Worm (Caenorhabditis elegans) whole organism, mixed stage, embryonic: ENCODE measurements around the gene T05H4.11.

ENCODE experiments used
- M03D4.4 ChIP-seq: sonication (generic microtip); optimal IDR thresholded peaks from 2 replicates; lab custom pipeline; 2017; ENCODE audit warnings: mild to moderate bottlenecking, missing genetic modification characterization, missing compliant biosample characterization
- bed-3 ChIP-seq: fragments of 200-800 bp; sonication (Bioruptor generic); optimal IDR thresholded peaks from 3 replicates; lab custom pipeline; 2018; ENCODE audit warnings: mild to moderate bottlenecking, missing genetic modification characterization, moderate library complexity, missing compliant biosample characterization
- blmp-1 ChIP-seq: fragments of 150-350 bp; optimal IDR thresholded peaks from 2 replicates; lab custom pipeline; 2014; ENCODE audit warnings: missing biosample characterization, missing genetic modification characterization
- ceh-43 ChIP-seq: fragments of 200-800 bp; sonication (Bioruptor generic); optimal IDR thresholded peaks from 2 replicates; lab custom pipeline; 2018; ENCODE audit warnings: mild to moderate bottlenecking, missing genetic modification characterization, moderate library complexity, missing compliant biosample characterization
- ceh-83 ChIP-seq: fragments of 200-800 bp; sonication (Bioruptor generic); optimal IDR thresholded peaks from 2 replicates; lab custom pipeline; 2018; ENCODE audit warnings: mild to moderate bottlenecking, missing genetic modification characterization, missing compliant biosample characterization
- ces-1 ChIP-seq: fragments of 150-350 bp; optimal IDR thresholded peaks from 2 replicates; lab custom pipeline; 2014; ENCODE audit warnings: missing biosample characterization, missing genetic modification reagents, missing genetic modification characterization
- cnd-1 ChIP-seq: fragments of 200-800 bp; sonication (Bioruptor generic); optimal IDR thresholded peaks from 2 replicates; lab custom pipeline; 2018; ENCODE audit warnings: mild to moderate bottlenecking, missing genetic modification characterization, missing compliant biosample characterization
- drap-1 ChIP-seq: fragments of 200-800 bp; sonication (Bioruptor generic); optimal IDR thresholded peaks from 3 replicates; lab custom pipeline; 2018; ENCODE audit warnings: mild to moderate bottlenecking, missing genetic modification characterization, missing compliant biosample characterization
- elt-1 ChIP-seq: sonication (generic microtip); optimal IDR thresholded peaks from 2 replicates; lab custom pipeline; 2017; ENCODE audit warnings: missing genetic modification characterization, mild to moderate bottlenecking, missing compliant biosample characterization, antibody characterized with exemption, moderate library complexity, borderline replicate concordance; ENCODE audit not compliant: insufficient read depth
- elt-3 ChIP-seq: fragments of 150-350 bp; optimal IDR thresholded peaks from 2 replicates; lab custom pipeline; 2014; ENCODE audit warnings: missing biosample characterization, missing genetic modification characterization
- flh-1 ChIP-seq: fragments of 200-800 bp; sonication (Bioruptor generic); optimal IDR thresholded peaks from 2 replicates; lab custom pipeline; 2018; ENCODE audit warnings: mild to moderate bottlenecking, missing genetic modification characterization, moderate library complexity, missing compliant biosample characterization
- ham-2 ChIP-seq: fragments of 200-800 bp; sonication (Bioruptor generic); optimal IDR thresholded peaks from 2 replicates; lab custom pipeline; 2018; ENCODE audit warnings: mild to moderate bottlenecking, missing genetic modification characterization, missing compliant biosample characterization
- lin-13 ChIP-seq: fragments of 150-350 bp; optimal IDR thresholded peaks from 2 replicates; lab custom pipeline; 2014; ENCODE audit warnings: missing biosample characterization, missing genetic modification characterization
- lin-32 ChIP-seq: fragments of 200-800 bp; sonication (Bioruptor generic); optimal IDR thresholded peaks from 2 replicates; lab custom pipeline; 2018; ENCODE audit warnings: mild to moderate bottlenecking, missing genetic modification characterization, missing compliant biosample characterization
- lsy-2 ChIP-seq: fragments of 150-350 bp; optimal IDR thresholded peaks from 2 replicates; lab custom pipeline; 2014; ENCODE audit warnings: missing biosample characterization, missing genetic modification characterization
- mab-5 ChIP-seq: fragments of 150-350 bp; optimal IDR thresholded peaks from 2 replicates; lab custom pipeline; 2014; ENCODE audit warnings: missing biosample characterization, missing genetic modification characterization
- mls-2 ChIP-seq: sonication (generic microtip); optimal IDR thresholded peaks from 2 replicates; lab custom pipeline; 2016; ENCODE audit warnings: mild to moderate bottlenecking, missing genetic modification characterization, moderate library complexity, missing compliant biosample characterization
- nhr-2 ChIP-seq: fragments of 150-350 bp; optimal IDR thresholded peaks from 2 replicates; lab custom pipeline; 2014; ENCODE audit warnings: missing biosample characterization, missing genetic modification characterization
- nhr-237 ChIP-seq: fragments of 150-350 bp; optimal IDR thresholded peaks from 2 replicates; lab custom pipeline; 2014; ENCODE audit warnings: missing biosample characterization, missing genetic modification characterization
- nhr-28 ChIP-seq: fragments of 150-350 bp; optimal IDR thresholded peaks from 2 replicates; lab custom pipeline; 2014; ENCODE audit warnings: missing biosample characterization, missing genetic modification characterization
- nhr-76 ChIP-seq: sonication (generic microtip); optimal IDR thresholded peaks from 2 replicates; lab custom pipeline; 2017; ENCODE audit warnings: missing biosample characterization, missing genetic modification characterization
- pha-4 ChIP-seq: fragments of 150-350 bp; optimal IDR thresholded peaks from 2 replicates; lab custom pipeline; 2018; ENCODE audit warnings: missing biosample characterization, missing genetic modification reagents, missing genetic modification characterization
- sem-2 ChIP-seq: fragments of 200-800 bp; sonication (Bioruptor generic); optimal IDR thresholded peaks from 2 replicates; lab custom pipeline; 2018; ENCODE audit warnings: mild to moderate bottlenecking, missing genetic modification characterization, missing compliant biosample characterization
- snpc-4 ChIP-seq: fragments of 150-350 bp; optimal IDR thresholded peaks from 2 replicates; lab custom pipeline; 2014; ENCODE audit warnings: missing biosample characterization, missing genetic modification characterization
- sptf-1 ChIP-seq: sonication (generic microtip); optimal IDR thresholded peaks from 2 replicates; lab custom pipeline; 2017; ENCODE audit warnings: mild to moderate bottlenecking, missing genetic modification characterization, moderate library complexity, missing compliant biosample characterization
- tbx-8 ChIP-seq: fragments of 200-800 bp; sonication (Bioruptor generic); optimal IDR thresholded peaks from 2 replicates; lab custom pipeline; 2018; ENCODE audit warnings: mild to moderate bottlenecking, missing genetic modification characterization, moderate library complexity, missing compliant biosample characterization
- unc-120 ChIP-seq: sonication (generic microtip); optimal IDR thresholded peaks from 2 replicates; lab custom pipeline; 2017; ENCODE audit warnings: missing genetic modification characterization, missing compliant biosample characterization; ENCODE audit not compliant: poor library complexity, severe bottlenecking
- unc-62 ChIP-seq: fragments of 150-350 bp; optimal IDR thresholded peaks from 2 replicates; lab custom pipeline; 2014; ENCODE audit warnings: missing biosample characterization, missing genetic modification reagents, missing genetic modification characterization
- zip-8 ChIP-seq: fragments of 150-350 bp; optimal IDR thresholded peaks from 2 replicates; lab custom pipeline; 2014; ENCODE audit warnings: missing biosample characterization, missing genetic modification characterization
- ztf-11 ChIP-seq: fragments of 150-350 bp; optimal IDR thresholded peaks from 2 replicates; lab custom pipeline; 2014; ENCODE audit warnings: missing biosample characterization, missing genetic modification characterization

Gene T05H4.11

DNA sequence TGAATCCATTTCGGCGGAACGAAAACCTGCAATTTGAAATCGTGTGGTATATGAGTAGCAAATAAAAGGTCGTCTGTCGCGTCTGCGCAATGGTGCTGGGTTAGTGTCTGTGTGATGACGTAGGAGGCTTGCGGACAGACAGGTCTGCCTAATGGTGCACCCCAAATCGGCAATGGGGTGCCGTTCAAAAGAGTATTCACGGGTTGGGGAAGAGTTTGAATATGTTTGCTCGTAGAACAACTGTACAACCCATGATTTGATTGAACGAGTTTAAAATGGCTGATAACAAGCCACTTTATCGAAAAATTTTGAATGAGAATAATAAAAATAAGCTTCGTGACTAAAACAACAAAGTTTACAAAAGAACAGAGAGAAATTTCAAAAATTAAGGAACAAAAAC, at the start of gene T05H4.11:
Gene T05H4.11 (minus strand): TSS at position 335 of the 400 bp plus-strand sequence.
- TF ChIP-seq elt-1 (no peak), sptf-1 (tag; lab: Kevin White, UChicago) (peak; percentile 22), mls-2 (tag; lab: Kevin White, UChicago) (peak; percentile 19)
- TF ChIP-seq, all 35 proteins: peak for 2

DNA sequence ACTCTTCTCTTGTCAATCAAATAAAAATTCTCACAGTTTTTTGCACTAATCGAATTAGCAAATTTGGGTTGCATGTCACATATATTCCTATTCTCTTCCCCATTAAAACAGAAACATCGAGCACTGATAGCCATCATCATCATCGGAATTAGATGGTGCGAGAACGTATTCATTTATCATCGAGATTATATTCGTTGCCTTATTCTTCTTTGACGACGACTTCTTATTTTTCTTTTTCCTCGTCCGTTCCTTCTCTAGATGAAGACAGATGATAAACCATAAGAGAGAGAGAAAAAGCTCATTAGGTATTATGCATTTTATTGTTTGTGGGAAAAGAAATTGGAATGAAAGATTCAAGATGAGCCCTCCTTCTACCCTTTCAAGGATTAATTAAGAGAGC, 45.1 kb upstream of the T05H4.11 start:
- TF ChIP-seq ces-1 (GFP tag; lab: Kevin White, UChicago) (peak; percentile 18), elt-1 (peak; percentile 55), unc-120 (tag; lab: Kevin White, UChicago) (no peak), tbx-8 (GFP tag; lab: Kevin White, UChicago) (no peak)

DNA sequence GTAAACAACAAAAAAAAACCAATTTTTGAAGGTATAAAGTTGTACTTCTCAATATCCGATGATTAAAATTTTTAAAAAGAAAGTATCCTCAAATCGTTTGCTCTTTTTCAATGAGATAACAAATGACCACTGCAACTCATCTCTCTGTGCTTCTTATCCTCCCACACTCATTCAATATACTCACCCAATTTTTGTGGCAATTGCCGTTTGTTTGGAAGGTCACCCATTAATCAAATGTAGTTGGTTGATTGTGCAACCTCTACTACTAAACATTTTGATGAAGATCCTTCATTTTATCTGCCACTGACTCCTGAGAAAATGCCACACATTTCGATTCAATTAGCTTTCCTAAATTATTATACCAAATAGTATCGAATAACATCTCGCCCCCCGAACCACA, 41.6 kb upstream of the T05H4.11 start:
- TF ChIP-seq cnd-1 (tag; lab: Kevin White, UChicago) (no peak), pha-4 (tag; lab: Kevin White, UChicago) (no peak), nhr-28 (tag; lab: Kevin White, UChicago) (no peak), lin-13 (no peak)

DNA sequence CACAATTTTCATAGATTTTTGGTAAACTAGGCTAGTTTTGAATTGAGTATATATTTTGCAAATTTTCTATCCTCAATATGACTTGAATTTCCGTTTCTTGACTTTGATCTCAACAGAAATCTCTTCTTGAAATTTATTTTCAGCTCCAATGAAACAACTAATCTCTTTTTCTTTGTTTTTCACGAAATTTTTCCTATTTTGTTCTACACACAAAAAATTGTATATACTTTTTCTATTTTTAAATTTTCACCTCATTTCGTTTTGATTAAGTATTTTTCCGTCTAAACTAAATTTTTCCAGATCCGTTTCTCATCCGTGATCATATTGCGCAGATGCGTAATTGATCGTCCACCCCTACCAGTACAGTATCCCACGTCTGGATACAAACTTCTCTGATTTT, 38.7 kb upstream of the T05H4.11 start, which contains the start of gene unc-83:
Gene unc-83 (plus strand): TSS at position 301 of the 400 bp plus-strand sequence.
- TF ChIP-seq ceh-43 = no peak
- TF ChIP-seq lin-13 = no peak
- no peak for TF ChIP-seq nhr-237
- TF ChIP-seq lsy-2 (tag; lab: Kevin White, UChicago) = no peak
- no peak for TF ChIP-seq snpc-4
- TF ChIP-seq unc-120 (tag; lab: Kevin White, UChicago) = no peak
- TF ChIP-seq zip-8 = no peak
- TF ChIP-seq ham-2 (GFP tag; lab: Kevin White, UChicago) = no peak
- no peak for TF ChIP-seq ces-1 (GFP tag; lab: Kevin White, UChicago)
- TF ChIP-seq mab-5 = no peak
- TF ChIP-seq nhr-28 (tag; lab: Kevin White, UChicago) = no peak
- TF ChIP-seq pha-4 (tag; lab: Kevin White, UChicago) = no peak
- no peak for TF ChIP-seq cnd-1 (tag; lab: Kevin White, UChicago)
- TF ChIP-seq mls-2 (tag; lab: Kevin White, UChicago) = no peak
- no peak for TF ChIP-seq drap-1 (GFP tag; lab: Kevin White, UChicago)
- no peak for TF ChIP-seq unc-62 (GFP tag; lab: Kevin White, UChicago)
- no peak for TF ChIP-seq M03D4.4 (tag; lab: Kevin White, UChicago)

DNA sequence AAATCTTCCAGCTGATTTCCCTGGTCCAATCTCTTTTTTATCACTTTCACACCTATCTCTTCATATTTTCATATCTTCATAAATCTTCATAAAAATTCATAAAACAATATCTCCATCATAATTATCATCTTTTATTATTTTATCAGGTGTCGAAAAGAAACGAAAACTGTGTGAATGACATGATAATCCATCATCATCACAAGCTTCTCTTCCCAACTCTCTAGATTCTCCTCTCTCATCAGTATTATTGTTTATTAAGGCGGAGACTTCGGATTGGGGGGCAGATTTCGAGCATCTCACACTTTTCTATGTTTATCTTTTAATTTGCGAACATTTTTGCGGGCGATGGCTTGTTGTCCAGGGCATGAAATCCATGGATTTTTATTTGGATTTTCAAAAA, 38.2 kb upstream of the T05H4.11 start:
- TF ChIP-seq unc-62 (GFP tag; lab: Kevin White, UChicago) (peak; percentile 65), cnd-1 (tag; lab: Kevin White, UChicago) (no peak)

DNA sequence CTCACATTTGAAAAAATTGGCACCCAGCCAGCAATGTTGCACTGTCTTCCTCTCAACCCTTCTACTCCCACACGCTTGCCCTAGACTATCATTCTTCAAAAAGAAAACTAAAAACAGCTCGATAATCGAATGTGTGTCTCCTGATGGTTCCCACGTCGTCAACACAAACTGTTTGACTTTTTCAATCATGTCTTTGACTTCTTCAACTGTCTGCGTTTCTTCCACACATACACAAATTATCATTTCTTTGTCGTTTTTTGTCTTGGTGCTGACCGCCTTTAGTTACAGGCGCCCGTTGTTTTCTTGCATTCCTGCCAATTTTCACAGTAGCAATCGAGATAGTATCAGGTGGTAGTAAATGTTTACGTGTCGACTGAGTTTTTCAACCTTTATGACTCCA, 36.5 kb upstream of the T05H4.11 start:
- no peak for TF ChIP-seq nhr-237
- TF ChIP-seq ham-2 (GFP tag; lab: Kevin White, UChicago) = no peak
- TF ChIP-seq sem-2 (GFP tag; lab: Kevin White, UChicago) = no peak
- TF ChIP-seq pha-4 (tag; lab: Kevin White, UChicago) = no peak
- TF ChIP-seq nhr-2 (tag; lab: Kevin White, UChicago) = no peak
- TF ChIP-seq flh-1 (GFP tag; lab: Kevin White, UChicago) = no peak
- no peak for TF ChIP-seq lin-32 (GFP tag; lab: Kevin White, UChicago)
- TF ChIP-seq unc-62 (GFP tag; lab: Kevin White, UChicago) = no peak
- TF ChIP-seq mls-2 (tag; lab: Kevin White, UChicago) = no peak
- TF ChIP-seq nhr-28 (tag; lab: Kevin White, UChicago) = no peak
- TF ChIP-seq lin-13 = no peak
- TF ChIP-seq elt-3 (tag; lab: Kevin White, UChicago) = no peak
- no peak for TF ChIP-seq ztf-11 (tag; lab: Kevin White, UChicago)
- TF ChIP-seq sptf-1 (tag; lab: Kevin White, UChicago) = no peak
- no peak for TF ChIP-seq blmp-1 (tag; lab: Kevin White, UChicago)
- no peak for TF ChIP-seq bed-3
- no peak for TF ChIP-seq nhr-76
- TF ChIP-seq ceh-83 (GFP tag; lab: Kevin White, UChicago) = no peak
- no peak for TF ChIP-seq ces-1 (GFP tag; lab: Kevin White, UChicago)
- TF ChIP-seq tbx-8 (GFP tag; lab: Kevin White, UChicago) = no peak
